Worm (Caenorhabditis elegans): ENCODE measurements around the gene mltn-9.

mltn-9 gene

ce11 chrII:14597788-14598187 is 18.0 kb upstream of the mltn-9 start:
- TF ChIP-seq ets-7 (tag; optimal IDR thresholded peaks at IDR 0.05) (no peak), hmg-4 (GFP tag; optimal IDR thresholded peaks at IDR 0.05) (no peak), sea-1 (GFP tag; conservative IDR thresholded peaks at IDR 0.05) (no peak), hmbx-1 (tag; optimal IDR thresholded peaks at IDR 0.05) (no peak), ceh-36 (tag; optimal IDR thresholded peaks at IDR 0.05) (no peak), hnd-1 (tag; optimal IDR thresholded peaks at IDR 0.05) (no peak), tbx-37 (GFP tag; conservative IDR thresholded peaks at IDR 0.05) (no peak), flt-1 (GFP tag; IDR thresholded peaks at IDR 0.05) (no peak), aly-1 (tag; optimal IDR thresholded peaks at IDR 0.05) (no peak)

- TF ChIP-seq pes-1 (GFP tag; IDR thresholded peaks at IDR 0.05) (no peak), hmbx-1 (tag; optimal IDR thresholded peaks at IDR 0.05) (no peak), ceh-13 (GFP tag; optimal IDR thresholded peaks at IDR 0.05) (no peak), scrt-1 (GFP tag; IDR thresholded peaks at IDR 0.05) (no peak), tra-4 (tag; optimal IDR thresholded peaks at IDR 0.05) (no peak)
These were observed 17.5 kb upstream of the mltn-9 start for ce11 chrII:14598367-14598766.

ce11 chrII:14599284-14599862 is 16.5 kb upstream of the mltn-9 start:
- TF ChIP-seq flt-1 (GFP tag; IDR thresholded peaks at IDR 0.05) = no peak

- no peak for TF ChIP-seq ceh-36 (tag; optimal IDR thresholded peaks at IDR 0.05)
- TF ChIP-seq scrt-1 (GFP tag; IDR thresholded peaks at IDR 0.05) = no peak
- no peak for TF ChIP-seq F13C5.2 (tag; optimal IDR thresholded peaks at IDR 0.05)
- no peak for TF ChIP-seq flt-1 (GFP tag; IDR thresholded peaks at IDR 0.05)
- no peak for TF ChIP-seq hmg-4 (GFP tag; optimal IDR thresholded peaks at IDR 0.05)
These were observed 15.8 kb upstream of the mltn-9 start for ce11 chrII:14599933-14600630.

- TF ChIP-seq ceh-13 (GFP tag; optimal IDR thresholded peaks at IDR 0.05) (no peak), F13C5.2 (tag; optimal IDR thresholded peaks at IDR 0.05) (no peak), B0310.2 (tag; optimal IDR thresholded peaks at IDR 0.05) (no peak), flt-1 (GFP tag; IDR thresholded peaks at IDR 0.05) (no peak), tra-4 (tag; optimal IDR thresholded peaks at IDR 0.05) (no peak), hmbx-1 (tag; optimal IDR thresholded peaks at IDR 0.05) (no peak), ets-7 (tag; optimal IDR thresholded peaks at IDR 0.05) (no peak), aly-1 (tag; optimal IDR thresholded peaks at IDR 0.05) (no peak)
These were observed 15.0 kb upstream of the mltn-9 start, which contains the start of gene tps-2 for ce11 chrII:14600852-14601313. tps-2 (plus strand) TSS chrII:14600902.

ce11 chrII:14602735-14603134 is 13.1 kb upstream of the mltn-9 start:
- TF ChIP-seq tbx-37 (GFP tag; conservative IDR thresholded peaks at IDR 0.05) (no peak), flt-1 (GFP tag; IDR thresholded peaks at IDR 0.05) (no peak), hmbx-1 (tag; optimal IDR thresholded peaks at IDR 0.05) (no peak), hmg-4 (GFP tag; optimal IDR thresholded peaks at IDR 0.05) (no peak), ama-1 (optimal IDR thresholded peaks at IDR 0.05) (no peak), aly-1 (tag; optimal IDR thresholded peaks at IDR 0.05) (no peak), F13C5.2 (tag; optimal IDR thresholded peaks at IDR 0.05) (no peak), tra-4 (tag; optimal IDR thresholded peaks at IDR 0.05) (no peak), sea-1 (GFP tag; conservative IDR thresholded peaks at IDR 0.05) (no peak), hnd-1 (tag; optimal IDR thresholded peaks at IDR 0.05) (no peak), ceh-13 (GFP tag; optimal IDR thresholded peaks at IDR 0.05) (no peak), ets-7 (tag; optimal IDR thresholded peaks at IDR 0.05) (no peak), B0310.2 (tag; optimal IDR thresholded peaks at IDR 0.05) (no peak), pes-1 (GFP tag; IDR thresholded peaks at IDR 0.05) (no peak), scrt-1 (GFP tag; IDR thresholded peaks at IDR 0.05) (no peak), tbx-11 (GFP tag; IDR thresholded peaks at IDR 0.05) (no peak), ceh-36 (tag; optimal IDR thresholded peaks at IDR 0.05) (no peak)

ce11 chrII:14604261-14604660 is 11.6 kb upstream of the mltn-9 start:
- TF ChIP-seq ama-1 (optimal IDR thresholded peaks at IDR 0.05) (no peak), hnd-1 (tag; optimal IDR thresholded peaks at IDR 0.05) (no peak), scrt-1 (GFP tag; IDR thresholded peaks at IDR 0.05) (no peak)

- TF ChIP-seq flt-1 (GFP tag; IDR thresholded peaks at IDR 0.05) (no peak), ceh-13 (GFP tag; optimal IDR thresholded peaks at IDR 0.05) (no peak), hnd-1 (tag; optimal IDR thresholded peaks at IDR 0.05) (no peak), sea-1 (GFP tag; conservative IDR thresholded peaks at IDR 0.05) (no peak), tbx-37 (GFP tag; conservative IDR thresholded peaks at IDR 0.05) (no peak), hmg-4 (GFP tag; optimal IDR thresholded peaks at IDR 0.05) (no peak), pes-1 (GFP tag; IDR thresholded peaks at IDR 0.05) (no peak), tra-4 (tag; optimal IDR thresholded peaks at IDR 0.05) (no peak), tbx-11 (GFP tag; IDR thresholded peaks at IDR 0.05) (no peak), aly-1 (tag; optimal IDR thresholded peaks at IDR 0.05) (no peak), hmbx-1 (tag; optimal IDR thresholded peaks at IDR 0.05) (no peak), ceh-36 (tag; optimal IDR thresholded peaks at IDR 0.05) (no peak), scrt-1 (GFP tag; IDR thresholded peaks at IDR 0.05) (no peak), B0310.2 (tag; optimal IDR thresholded peaks at IDR 0.05) (no peak)
These were observed 10.8 kb upstream of the mltn-9 start for ce11 chrII:14605026-14605425.
